Worm (Caenorhabditis elegans) whole organism, L1 larva: ENCODE results near the gene nsun-5.
A peak's percentile ranks its signal among the peaks of the same experiment; 100 is the strongest.
"Not testable (repeated sequence)": the region's sequence is repeated elsewhere in the genome, so short reads cannot be mapped to it uniquely, and the experiment has no call there.

Experiments
- C34B4.2 ChIP-seq: sonication (generic microtip); optimal IDR thresholded peaks from 2 replicates; lab custom pipeline; 2017; ENCODE audit warnings: mild to moderate bottlenecking, missing genetic modification characterization, missing compliant biosample characterization
- aha-1 ChIP-seq: fragments of 150-350 bp; optimal IDR thresholded peaks from 2 replicates; lab custom pipeline; 2014; ENCODE audit warnings: missing biosample characterization, missing genetic modification characterization
- aly-2 ChIP-seq: fragments of 150-350 bp; optimal IDR thresholded peaks from 2 replicates; lab custom pipeline; 2014; ENCODE audit warnings: missing biosample characterization, missing genetic modification characterization
- ama-1 ChIP-seq: fragments of 150-350 bp; optimal IDR thresholded peaks from 2 replicates; lab custom pipeline; 2014
- ceh-8 ChIP-seq: fragments of 200-800 bp; sonication (Bioruptor generic); optimal IDR thresholded peaks from 2 replicates; lab custom pipeline; 2018; ENCODE audit warnings: mild to moderate bottlenecking, missing genetic modification characterization, moderate library complexity, missing compliant biosample characterization
- ceh-90 ChIP-seq: sonication (generic microtip); optimal IDR thresholded peaks from 2 replicates; lab custom pipeline; 2016; ENCODE audit warnings: missing genetic modification characterization, missing compliant biosample characterization
- ces-1 ChIP-seq: fragments of 150-350 bp; optimal IDR thresholded peaks from 2 replicates; lab custom pipeline; 2014; ENCODE audit warnings: missing biosample characterization, missing genetic modification reagents, missing genetic modification characterization
- dpl-1 ChIP-seq, 3 experiments: fragments of 150-350 bp in 2 of 3; sonication (generic microtip) in 1 of 3; optimal IDR thresholded peaks; 2 replicates each; lab custom pipeline; 2014 to 2017; ENCODE audit warnings: missing biosample characterization in 3 of 3, missing genetic modification characterization in 3 of 3, missing genetic modification reagents in 3 of 3
- dsc-1 ChIP-seq: sonication (generic microtip); optimal IDR thresholded peaks from 2 replicates; lab custom pipeline; 2016; ENCODE audit warnings: mild to moderate bottlenecking, missing genetic modification characterization, missing compliant biosample characterization
- efl-1 ChIP-seq, 4 experiments: fragments of 150-350 bp; optimal IDR thresholded peaks in 3 of 4; peaks in 1 of 4; 1 replicate in 1 of 4; 2 replicates in 3 of 4; lab custom pipeline; 2014; ENCODE audit warnings: missing biosample characterization in 2 of 4, missing genetic modification characterization in 2 of 4, missing genetic modification reagents in 2 of 4
- egl-13 ChIP-seq: sonication (generic microtip); optimal IDR thresholded peaks from 2 replicates; lab custom pipeline; 2016; ENCODE audit warnings: missing genotype, missing genetic modification reagents, missing genetic modification characterization, missing compliant biosample characterization
- ets-5 ChIP-seq: fragments of 200-800 bp; sonication (Bioruptor generic); IDR thresholded peaks from 2 replicates; pipeline ENCODE4 v1.3.6; 2022; ENCODE audit warnings: missing genetic modification characterization, missing compliant biosample characterization
- fkh-10 ChIP-seq: sonication (generic microtip); optimal IDR thresholded peaks from 2 replicates; lab custom pipeline; 2017; ENCODE audit warnings: missing biosample characterization, missing genetic modification reagents, missing genetic modification characterization
- fkh-8 ChIP-seq: sonication (generic microtip); optimal IDR thresholded peaks from 2 replicates; lab custom pipeline; 2016; ENCODE audit warnings: mild to moderate bottlenecking, missing genetic modification characterization, missing compliant biosample characterization
- hlh-4 ChIP-seq: sonication (generic microtip); optimal IDR thresholded peaks from 2 replicates; lab custom pipeline; 2016; ENCODE audit warnings: mild to moderate bottlenecking, missing genetic modification characterization, missing compliant biosample characterization
- hpl-2 ChIP-seq: fragments of 150-350 bp; optimal IDR thresholded peaks from 2 replicates; lab custom pipeline; 2014; ENCODE audit warnings: missing biosample characterization, missing genetic modification reagents, missing genetic modification characterization
- isw-1 ChIP-seq: fragments of 200-800 bp; sonication (Bioruptor generic); IDR thresholded peaks from 2 replicates; pipeline ENCODE4 v1.3.6; 2022; ENCODE audit warnings: missing genetic modification characterization, missing compliant biosample characterization
- jun-1 ChIP-seq: fragments of 150-350 bp; optimal IDR thresholded peaks from 2 replicates; lab custom pipeline; 2014; ENCODE audit warnings: missing biosample characterization, missing genetic modification reagents, missing genetic modification characterization
- lsy-2 ChIP-seq, 2 experiments: fragments of 150-350 bp; optimal IDR thresholded peaks; 2 replicates each; lab custom pipeline; 2014; ENCODE audit warnings: missing biosample characterization in 2 of 2, missing genetic modification characterization in 2 of 2
- mef-2 ChIP-seq: fragments of 150-350 bp; optimal IDR thresholded peaks from 2 replicates; lab custom pipeline; 2014; ENCODE audit warnings: missing biosample characterization, missing genetic modification characterization
- nhr-11 ChIP-seq: fragments of 150-350 bp; optimal IDR thresholded peaks from 2 replicates; lab custom pipeline; 2014; ENCODE audit warnings: missing biosample characterization, missing genetic modification characterization
- nhr-19 ChIP-seq: fragments of 200-800 bp; sonication (Bioruptor generic); conservative IDR thresholded peaks from 2 replicates; pipeline ENCODE4 v1.3.6; 2022; ENCODE audit warnings: missing genetic modification characterization, missing compliant biosample characterization
- nhr-20 ChIP-seq: sonication (generic microtip); optimal IDR thresholded peaks from 2 replicates; lab custom pipeline; 2016; ENCODE audit warnings: mild to moderate bottlenecking, missing genetic modification characterization, missing compliant biosample characterization
- nhr-71 ChIP-seq: sonication (generic microtip); optimal IDR thresholded peaks from 2 replicates; lab custom pipeline; 2016; ENCODE audit warnings: mild to moderate bottlenecking, missing genetic modification characterization, moderate library complexity, missing compliant biosample characterization
- nhr-76 ChIP-seq: sonication (generic microtip); optimal IDR thresholded peaks from 2 replicates; lab custom pipeline; 2017; ENCODE audit warnings: missing biosample characterization, missing genetic modification characterization
- pag-3 ChIP-seq: sonication (generic microtip); optimal IDR thresholded peaks from 2 replicates; lab custom pipeline; 2017; ENCODE audit warnings: missing genetic modification characterization, mild to moderate bottlenecking, missing compliant biosample characterization, antibody characterized with exemption, borderline replicate concordance; ENCODE audit not compliant: insufficient read depth
- tbx-2 ChIP-seq: sonication (generic microtip); optimal IDR thresholded peaks from 2 replicates; lab custom pipeline; 2016; ENCODE audit warnings: missing genetic modification characterization, missing compliant biosample characterization
- tlp-1 ChIP-seq: fragments of 150-350 bp; optimal IDR thresholded peaks from 2 replicates; lab custom pipeline; 2014; ENCODE audit warnings: missing biosample characterization, missing genetic modification characterization
- unc-130 ChIP-seq: fragments of 150-350 bp; optimal IDR thresholded peaks from 2 replicates; lab custom pipeline; 2017; ENCODE audit warnings: missing biosample characterization, missing genetic modification characterization, inconsistent platforms
- unc-30 ChIP-seq: sonication (generic microtip); optimal IDR thresholded peaks from 2 replicates; lab custom pipeline; 2017; ENCODE audit warnings: missing biosample characterization, missing genetic modification characterization
- unc-98 ChIP-seq: fragments of 200-800 bp; sonication (Bioruptor generic); IDR thresholded peaks from 2 replicates; pipeline ENCODE4 v1.3.6; 2022; ENCODE audit warnings: missing genetic modification characterization, missing compliant biosample characterization
- zip-4 ChIP-seq: fragments of 200-800 bp; sonication (Bioruptor generic); optimal IDR thresholded peaks from 2 replicates; lab custom pipeline; 2018; ENCODE audit warnings: mild to moderate bottlenecking, missing genetic modification characterization, moderate library complexity, missing compliant biosample characterization

Gene nsun-5

ce11 chrII:14967084-14967483 lies 2.3 kb upstream of the nsun-5 start:
- no peak for TF ChIP-seq aha-1 (tag; lab: Kevin White, UChicago)
- peak in 1 of 2 experiments; percentile 3 for TF ChIP-seq efl-1 (optimal IDR thresholded peaks at IDR 0.05; lab: Kevin White, UChicago)
- no peak for TF ChIP-seq efl-1 (GFP tag; optimal IDR thresholded peaks at IDR 0.05 in 1 of 2; lab: Kevin White, UChicago)

- TF ChIP-seq jun-1 (tag; lab: Kevin White, UChicago) (no peak), tbx-2 (tag; lab: Kevin White, UChicago) (no peak), ces-1 (GFP tag; lab: Kevin White, UChicago) (no peak), ama-1 (lab: Kevin White, UChicago) (no peak), lsy-2 (tag; optimal IDR thresholded peaks at IDR 0.05; lab: Kevin White, UChicago) (no peak), fkh-8 (tag; lab: Kevin White, UChicago) (no peak), isw-1 (GFP tag; lab: Robert Waterston, UW) (no peak), nhr-11 (tag; lab: Kevin White, UChicago) (no peak), ets-5 (GFP tag; lab: Robert Waterston, UW) (no peak), efl-1 (optimal IDR thresholded peaks at IDR 0.05; lab: Kevin White, UChicago) (no peak), efl-1 (GFP tag; optimal IDR thresholded peaks at IDR 0.05 in 1 of 2; lab: Kevin White, UChicago) (no peak), C34B4.2 (no peak), nhr-19 (GFP tag; lab: Robert Waterston, UW) (no peak), nhr-20 (no peak), dpl-1 (GFP tag; optimal IDR thresholded peaks at IDR 0.05; lab: Kevin White, UChicago) (no peak), egl-13 (tag; lab: Kevin White, UChicago) (no peak), nhr-71 (tag; lab: Kevin White, UChicago) (no peak), mef-2 (no peak), unc-98 (GFP tag; lab: Robert Waterston, UW) (no peak), unc-130 (tag; lab: Kevin White, UChicago) (no peak), hpl-2 (no peak)
Measured at ce11 chrII:14968275-14968674, 1.1 kb upstream of the nsun-5 start.

ce11 chrII:14983909-14984308 lies 14.5 kb downstream of the nsun-5 start, which contains the start of gene Y53F4B.5:
TSS of gene Y53F4B.5 (minus strand) at chrII:14984009.
- TF ChIP-seq zip-4 (GFP tag; lab: Kevin White, UChicago), result no peak
- no peak for TF ChIP-seq unc-98 (GFP tag; lab: Robert Waterston, UW)
- TF ChIP-seq nhr-11 (tag; lab: Kevin White, UChicago), result no peak
- TF ChIP-seq tlp-1, result no peak

- TF ChIP-seq pag-3 (tag; lab: Kevin White, UChicago); aly-2 (tag; lab: Kevin White, UChicago); ceh-8: not testable (repeated sequence)
Measured at ce11 chrII:14988171-14988570, 18.8 kb downstream of the nsun-5 start, which contains the start of gene Y53F4B.43. TSS of gene Y53F4B.43 (plus strand) at chrII:14988471.

- TF ChIP-seq mef-2; nhr-76 (tag; lab: Kevin White, UChicago); egl-13 (tag; lab: Kevin White, UChicago): not testable (repeated sequence)
- TF ChIP-seq, all 84 proteins: peak for 0; not testable (repeated sequence) for 84
Measured at ce11 chrII:14992598-14992997, 23.2 kb downstream of the nsun-5 start, which contains the start of gene Y53F4B.7. TSS of gene Y53F4B.7 (plus strand) at chrII:14992898.

ce11 chrII:15003410-15003809 lies 34.0 kb downstream of the nsun-5 start, which contains the start of gene Y53F4B.10:
TSS of gene Y53F4B.10 (minus strand) at chrII:15003510.
- no peak for TF ChIP-seq ceh-90 (tag; lab: Kevin White, UChicago)
- no peak for TF ChIP-seq fkh-10 (GFP tag; lab: Kevin White, UChicago)
- TF ChIP-seq dsc-1 (tag; lab: Kevin White, UChicago), result no peak
- no peak for TF ChIP-seq hlh-4 (tag; lab: Kevin White, UChicago)
- no peak for TF ChIP-seq unc-30 (tag; lab: Kevin White, UChicago)
- TF ChIP-seq nhr-11 (tag; lab: Kevin White, UChicago), result no peak
- TF ChIP-seq egl-13 (tag; lab: Kevin White, UChicago), result no peak
